Fruit fly (Drosophila melanogaster): ENCODE results near the gene CG5916.
A peak's percentile ranks its signal among the peaks of the same experiment; 100 is the strongest.

The CG5916 gene

dm6 chr3R:16098333-16099267 is 48.2 kb upstream of the CG5916 start, which contains the start of the genes Mhcl and Akt (continued):
- TF ChIP-seq CG6683 (GFP tag; optimal IDR thresholded peaks at IDR 0.05) (no peak), tna (GFP tag; IDR thresholded peaks at IDR 0.05; ENCODE audit: partially characterized antibody) (peak; percentile 38; the same call in 1 of the 2 replicates), YL-1 (GFP tag; optimal IDR thresholded peaks at IDR 0.05) (no peak), br (optimal IDR thresholded peaks at IDR 0.05) (no peak), Fer1 (GFP tag; optimal IDR thresholded peaks at IDR 0.05) (no peak), kah (GFP tag; optimal IDR thresholded peaks at IDR 0.05) (no peak), CG4424 (GFP tag; optimal IDR thresholded peaks at IDR 0.05) (peak; percentile 38), CG16813 (GFP tag; IDR thresholded peaks at IDR 0.05; ENCODE audit: partially characterized antibody) (peak; percentile 67), sim (GFP tag; IDR thresholded peaks at IDR 0.05) (no peak), hb (GFP tag; IDR thresholded peaks at IDR 0.05; ENCODE audit: partially characterized antibody) (peak; percentile 65; the same call in 1 of the 3 replicates), gsb (GFP tag; IDR thresholded peaks at IDR 0.05) (no peak), slou (GFP tag; optimal IDR thresholded peaks at IDR 0.05) (peak; percentile 10), CG17802 (tag; optimal IDR thresholded peaks at IDR 0.05) (peak; percentile 95), dmrt11E (tag; optimal IDR thresholded peaks at IDR 0.05) (peak; percentile 12), chm (GFP tag; IDR thresholded peaks at IDR 0.05) (no peak), z (GFP tag; IDR thresholded peaks at IDR 0.05) (no peak), Gug (GFP tag; IDR thresholded peaks at IDR 0.05) (0 out of 4 replicates have a peak, but pooled peaks have one; percentile 19), hth (optimal IDR thresholded peaks at IDR 0.05) (no peak), BEAF-32 (GFP tag; optimal IDR thresholded peaks at IDR 0.05) (peak; percentile 86), B-H1 (GFP tag; IDR thresholded peaks at IDR 0.05) (no peak), ewg (GFP tag; optimal IDR thresholded peaks at IDR 0.05) (no peak), CG17361 (GFP tag; IDR thresholded peaks at IDR 0.05) (peak; percentile 46; the same call in 2 of the 3 replicates), nerfin-2 (GFP tag; IDR thresholded peaks at IDR 0.05; ENCODE audit: partially characterized antibody) (0 out of 2 replicates have a peak, but pooled peaks have one; percentile 9), CG2120 (GFP tag; optimal IDR thresholded peaks at IDR 0.05) (peak; percentile 41), twi (tag; optimal IDR thresholded peaks at IDR 0.05) (no peak), Opbp (GFP tag; IDR thresholded peaks at IDR 0.05; ENCODE audit: partially characterized antibody) (peak; percentile 58; the same call in 2 of the 3 replicates), CTCF (GFP tag; optimal IDR thresholded peaks at IDR 0.05) (peak; percentile 26), zfh1 (GFP tag; IDR thresholded peaks at IDR 0.05) (peak; percentile 29; the same call in 1 of the 3 replicates), Bteb2 (GFP tag; optimal IDR thresholded peaks at IDR 0.05) (no peak), btn (GFP tag; optimal IDR thresholded peaks at IDR 0.05) (no peak), Nf-YA (GFP tag; IDR thresholded peaks at IDR 0.05) (no peak), tin (GFP tag; optimal IDR thresholded peaks at IDR 0.05) (peak; percentile 5), row (GFP tag; IDR thresholded peaks at IDR 0.05) (peak; percentile 65), HLH4C (GFP tag; IDR thresholded peaks at IDR 0.05; ENCODE audit: partially characterized antibody) (0 out of 3 replicates have a peak, but pooled peaks have one; percentile 42), CG13894 (tag; optimal IDR thresholded peaks at IDR 0.05) (peak; percentile 36), Dp (GFP tag; optimal IDR thresholded peaks at IDR 0.05) (peak; percentile 53), dimm (GFP tag; IDR thresholded peaks at IDR 0.05) (no peak), Antp (GFP tag; optimal IDR thresholded peaks at IDR 0.05) (no peak), gt (GFP tag; IDR thresholded peaks at IDR 0.05) (no peak), abd-A (tag; optimal IDR thresholded peaks at IDR 0.05) (no peak), gem (tag; optimal IDR thresholded peaks at IDR 0.05) (peak; percentile 32), CG1792 (GFP tag; optimal IDR thresholded peaks at IDR 0.05) (no peak), cad (GFP tag; optimal IDR thresholded peaks at IDR 0.05) (no peak), CG5953 (GFP tag; IDR thresholded peaks at IDR 0.05) (no peak), CG8924 (tag; optimal IDR thresholded peaks at IDR 0.05) (peak; percentile 33), Hmr (GFP tag; optimal IDR thresholded peaks at IDR 0.05) (peak; percentile 12), ara (GFP tag; IDR thresholded peaks at IDR 0.05) (no peak), Aef1 (GFP tag; IDR thresholded peaks at IDR 0.05) (no peak), CG8765 (GFP tag; IDR thresholded peaks at IDR 0.05) (no peak), NC2β (GFP tag; optimal IDR thresholded peaks at IDR 0.05) (peak; percentile 7)
